Worm (Caenorhabditis elegans) whole organism, young adult: Measurements from ENCODE around the gene sir-2.3.

ENCODE experiments used
- B0336.3 ChIP-seq: fragments of 200-800 bp; sonication (Bioruptor generic); IDR thresholded peaks from 2 replicates; pipeline ENCODE4 v1.3.6; 2022; ENCODE audit warnings: missing genetic modification characterization, missing compliant biosample characterization
- F22D6.2 ChIP-seq: sonication (generic microtip); optimal IDR thresholded peaks from 2 replicates; lab custom pipeline; 2016; ENCODE audit warnings: mild to moderate bottlenecking, missing genetic modification characterization, missing compliant biosample characterization
- F37B4.10 ChIP-seq: fragments of 200-800 bp; sonication (Bioruptor generic); IDR thresholded peaks from 2 replicates; pipeline ENCODE4 v1.3.6; 2022; ENCODE audit warnings: missing genetic modification characterization, missing compliant biosample characterization
- F57A8.1 ChIP-seq: fragments of 200-800 bp; sonication (Bioruptor generic); optimal IDR thresholded peaks from 2 replicates; lab custom pipeline; 2018; ENCODE audit warnings: mild to moderate bottlenecking, missing genetic modification characterization, moderate library complexity, missing compliant biosample characterization
- T07F8.4 ChIP-seq: sonication (generic microtip); optimal IDR thresholded peaks from 2 replicates; lab custom pipeline; 2016; ENCODE audit warnings: mild to moderate bottlenecking, missing genetic modification characterization, moderate library complexity, missing compliant biosample characterization
- T26A5.8 ChIP-seq: sonication (generic microtip); optimal IDR thresholded peaks from 2 replicates; lab custom pipeline; 2016; ENCODE audit warnings: missing genetic modification characterization, missing compliant biosample characterization
- Y53F4B.3 ChIP-seq: fragments of 200-800 bp; sonication (Bioruptor generic); IDR thresholded peaks from 2 replicates; pipeline ENCODE4 v1.3.6; 2022; ENCODE audit warnings: missing genetic modification reagents, missing genetic modification characterization, missing compliant biosample characterization
- ZK185.1 ChIP-seq: sonication (generic microtip); optimal IDR thresholded peaks from 2 replicates; lab custom pipeline; 2016; ENCODE audit warnings: mild to moderate bottlenecking, missing genetic modification characterization, missing compliant biosample characterization; ENCODE audit not compliant: poor library complexity, severe bottlenecking
- ama-1 ChIP-seq, 3 experiments: fragments of 150-350 bp in 1 of 3; sonication (generic microtip) in 2 of 3; optimal IDR thresholded peaks; 2 replicates each; lab custom pipeline; 2014 to 2018; ENCODE audit warnings: missing biosample characterization in 2 of 3, missing genetic modification characterization in 2 of 3, missing genetic modification reagents in 2 of 3
- aptf-2 ChIP-seq: fragments of 200-800 bp; sonication (Bioruptor generic); conservative IDR thresholded peaks from 2 replicates; pipeline ENCODE4 v1.3.6; 2022; ENCODE audit warnings: missing genetic modification reagents, missing genetic modification characterization, missing compliant biosample characterization
- attf-5 ChIP-seq: fragments of 200-800 bp; sonication (Bioruptor generic); optimal IDR thresholded peaks from 2 replicates; lab custom pipeline; 2018; ENCODE audit warnings: mild to moderate bottlenecking, missing genetic modification characterization, missing compliant biosample characterization
- bed-1 ChIP-seq: fragments of 200-800 bp; sonication (Bioruptor generic); IDR thresholded peaks from 2 replicates; pipeline ENCODE4 v1.3.6; 2022; ENCODE audit warnings: missing genetic modification reagents, missing genetic modification characterization, missing compliant biosample characterization
- ccch-3 ChIP-seq: fragments of 200-800 bp; sonication (Bioruptor generic); optimal IDR thresholded peaks from 2 replicates; lab custom pipeline; 2018; ENCODE audit warnings: mild to moderate bottlenecking, missing genetic modification characterization, missing compliant biosample characterization
- cebp-2 ChIP-seq: fragments of 200-800 bp; sonication (Bioruptor generic); IDR thresholded peaks from 2 replicates; pipeline ENCODE4 v1.3.6; 2022; ENCODE audit warnings: missing genetic modification characterization, missing compliant biosample characterization
- ceh-40 ChIP-seq: fragments of 200-800 bp; sonication (Bioruptor generic); IDR thresholded peaks from 2 replicates; pipeline ENCODE4 v1.3.6; 2022; ENCODE audit warnings: missing genetic modification characterization, missing compliant biosample characterization
- ceh-58 ChIP-seq: fragments of 200-800 bp; sonication (Bioruptor generic); IDR thresholded peaks from 2 replicates; pipeline ENCODE4 v1.3.6; 2022; ENCODE audit warnings: missing genetic modification characterization, missing compliant biosample characterization
- ceh-79 ChIP-seq: sonication (generic microtip); optimal IDR thresholded peaks from 2 replicates; lab custom pipeline; 2017; ENCODE audit warnings: mild to moderate bottlenecking, missing genetic modification characterization, missing compliant biosample characterization
- chd-7 ChIP-seq: sonication (generic microtip); optimal IDR thresholded peaks from 2 replicates; lab custom pipeline; 2016; ENCODE audit warnings: mild to moderate bottlenecking, missing genetic modification characterization, moderate library complexity, missing compliant biosample characterization
- die-1 ChIP-seq: sonication (generic microtip); optimal IDR thresholded peaks from 2 replicates; lab custom pipeline; 2016; ENCODE audit warnings: missing genotype, mild to moderate bottlenecking, missing genetic modification characterization, missing compliant biosample characterization
- dpff-1 ChIP-seq: sonication (generic microtip); optimal IDR thresholded peaks from 2 replicates; lab custom pipeline; 2017; ENCODE audit warnings: mild to moderate bottlenecking, missing genetic modification characterization, missing compliant biosample characterization
- efl-1 ChIP-seq: fragments of 150-350 bp; optimal IDR thresholded peaks from 2 replicates; lab custom pipeline; 2014; ENCODE audit warnings: missing biosample characterization, missing genetic modification reagents, missing genetic modification characterization
- ets-4 ChIP-seq: fragments of 200-800 bp; sonication (Bioruptor generic); optimal IDR thresholded peaks from 2 replicates; lab custom pipeline; 2018; ENCODE audit warnings: mild to moderate bottlenecking, missing genetic modification characterization, missing compliant biosample characterization
- him-1 ChIP-seq: sonication (generic microtip); optimal IDR thresholded peaks from 2 replicates; lab custom pipeline; 2016; ENCODE audit warnings: missing genotype, missing genetic modification reagents, missing genetic modification characterization, missing compliant biosample characterization
- hlh-12 ChIP-seq: sonication (generic microtip); optimal IDR thresholded peaks from 2 replicates; lab custom pipeline; 2016; ENCODE audit warnings: missing genetic modification characterization, missing compliant biosample characterization
- hmg-1.2 ChIP-seq: fragments of 200-800 bp; sonication (Bioruptor generic); IDR thresholded peaks from 2 replicates; pipeline ENCODE4 v1.3.6; 2022; ENCODE audit warnings: missing genetic modification reagents, missing genetic modification characterization, missing compliant biosample characterization
- hmg-20 ChIP-seq: fragments of 200-800 bp; sonication (Bioruptor generic); IDR thresholded peaks from 2 replicates; pipeline ENCODE4 v1.3.6; 2022; ENCODE audit warnings: missing genetic modification reagents, missing genetic modification characterization, missing compliant biosample characterization
- let-526 ChIP-seq: fragments of 200-800 bp; sonication (Bioruptor generic); IDR thresholded peaks from 2 replicates; pipeline ENCODE4 v1.3.6; 2022; ENCODE audit warnings: missing genetic modification reagents, missing genetic modification characterization, missing compliant biosample characterization
- let-607 ChIP-seq, 2 experiments: fragments of 200-800 bp in 1 of 2; sonication (Bioruptor generic) in 1 of 2; sonication (generic microtip) in 1 of 2; optimal IDR thresholded peaks; 2 replicates each; lab custom pipeline; 2016 to 2018; ENCODE audit warnings: mild to moderate bottlenecking in 2 of 2, missing compliant biosample characterization in 2 of 2, missing genetic modification characterization in 2 of 2, moderate library complexity in 2 of 2, missing genotype in 1 of 2
- lin-54 ChIP-seq: fragments of 200-800 bp; sonication (Bioruptor generic); optimal IDR thresholded peaks from 2 replicates; lab custom pipeline; 2018; ENCODE audit warnings: mild to moderate bottlenecking, missing genetic modification characterization, missing compliant biosample characterization
- lsl-1 ChIP-seq: fragments of 200-800 bp; sonication (Bioruptor generic); optimal IDR thresholded peaks from 2 replicates; lab custom pipeline; 2018; ENCODE audit warnings: mild to moderate bottlenecking, missing genetic modification characterization, moderate library complexity, missing compliant biosample characterization
- madf-8 ChIP-seq: fragments of 200-800 bp; sonication (Bioruptor generic); conservative IDR thresholded peaks from 2 replicates; pipeline ENCODE4 v1.3.6; 2022; ENCODE audit warnings: missing genetic modification reagents, missing genetic modification characterization, missing compliant biosample characterization
- mcd-1 ChIP-seq: fragments of 200-800 bp; sonication (Bioruptor generic); IDR thresholded peaks from 2 replicates; pipeline ENCODE4 v1.3.6; 2022; ENCODE audit warnings: missing genetic modification reagents, missing genetic modification characterization, missing compliant biosample characterization
- mel-28 ChIP-seq: sonication (generic microtip); optimal IDR thresholded peaks from 2 replicates; lab custom pipeline; 2016; ENCODE audit warnings: borderline replicate concordance, mild to moderate bottlenecking, missing genetic modification characterization, missing compliant biosample characterization
- nhr-120 ChIP-seq: fragments of 200-800 bp; sonication (Bioruptor generic); IDR thresholded peaks from 2 replicates; pipeline ENCODE4 v1.3.6; 2022; ENCODE audit warnings: missing genetic modification characterization, missing compliant biosample characterization
- nhr-27 ChIP-seq: fragments of 200-800 bp; sonication (Bioruptor generic); optimal IDR thresholded peaks from 2 replicates; lab custom pipeline; 2018; ENCODE audit warnings: mild to moderate bottlenecking, missing genetic modification characterization, moderate library complexity, missing compliant biosample characterization
- nhr-90 ChIP-seq: sonication (generic microtip); optimal IDR thresholded peaks from 2 replicates; lab custom pipeline; 2016; ENCODE audit warnings: missing genotype, mild to moderate bottlenecking, missing genetic modification characterization, missing compliant biosample characterization
- pha-4 ChIP-seq: fragments of 150-350 bp; sonication (generic microtip); optimal IDR thresholded peaks from 2 replicates; lab custom pipeline; 2014; ENCODE audit warnings: missing biosample characterization, missing genetic modification reagents, missing genetic modification characterization
- snpc-1.3 ChIP-seq: sonication (generic microtip); optimal IDR thresholded peaks from 2 replicates; lab custom pipeline; 2017; ENCODE audit warnings: missing genetic modification characterization, mild to moderate bottlenecking, missing compliant biosample characterization, antibody characterized with exemption, moderate library complexity, missing genotype, missing genetic modification reagents; ENCODE audit not compliant: insufficient read depth
- snpc-3.4 ChIP-seq: sonication (generic microtip); optimal IDR thresholded peaks from 2 replicates; lab custom pipeline; 2017; ENCODE audit warnings: missing genetic modification characterization, mild to moderate bottlenecking, missing compliant biosample characterization, antibody characterized with exemption, moderate library complexity, missing genotype, missing genetic modification reagents
- snpc-4 ChIP-seq, 5 experiments: fragments of 150-350 bp in 1 of 5; sonication (generic microtip) in 4 of 5; optimal IDR thresholded peaks; 2 replicates each; lab custom pipeline; 2014 to 2018; ENCODE audit warnings: missing genetic modification characterization in 5 of 5, missing biosample characterization in 3 of 5, antibody characterized with exemption in 2 of 5, mild to moderate bottlenecking in 2 of 5, missing compliant biosample characterization in 2 of 5, missing genotype in 2 of 5, moderate library complexity in 2 of 5, missing genetic modification reagents in 1 of 5
- somi-1 ChIP-seq: fragments of 200-800 bp; sonication (Bioruptor generic); optimal IDR thresholded peaks from 2 replicates; lab custom pipeline; 2018; ENCODE audit warnings: mild to moderate bottlenecking, missing genetic modification characterization, missing compliant biosample characterization
- tbp1 ChIP-seq: fragments of 200-800 bp; sonication (Bioruptor generic); optimal IDR thresholded peaks from 2 replicates; lab custom pipeline; 2018; ENCODE audit warnings: mild to moderate bottlenecking, missing genetic modification characterization, missing compliant biosample characterization
- ztf-26 ChIP-seq: sonication (generic microtip); optimal IDR thresholded peaks from 2 replicates; lab custom pipeline; 2017; ENCODE audit warnings: missing genetic modification characterization, missing compliant biosample characterization
- ztf-28 ChIP-seq: fragments of 200-800 bp; sonication (Bioruptor generic); IDR thresholded peaks from 2 replicates; pipeline ENCODE4 v1.3.6; 2022; ENCODE audit warnings: missing genetic modification reagents, missing genetic modification characterization, missing compliant biosample characterization
- ztf-3 ChIP-seq: fragments of 200-800 bp; sonication (Bioruptor generic); optimal IDR thresholded peaks from 2 replicates; lab custom pipeline; 2018; ENCODE audit warnings: mild to moderate bottlenecking, missing genetic modification characterization, missing compliant biosample characterization
- ztf-6 ChIP-seq: fragments of 200-800 bp; sonication (Bioruptor generic); IDR thresholded peaks from 2 replicates; pipeline ENCODE4 v1.3.6; 2022; ENCODE audit warnings: missing genetic modification reagents, missing genetic modification characterization, missing compliant biosample characterization

The sir-2.3 gene

DNA sequence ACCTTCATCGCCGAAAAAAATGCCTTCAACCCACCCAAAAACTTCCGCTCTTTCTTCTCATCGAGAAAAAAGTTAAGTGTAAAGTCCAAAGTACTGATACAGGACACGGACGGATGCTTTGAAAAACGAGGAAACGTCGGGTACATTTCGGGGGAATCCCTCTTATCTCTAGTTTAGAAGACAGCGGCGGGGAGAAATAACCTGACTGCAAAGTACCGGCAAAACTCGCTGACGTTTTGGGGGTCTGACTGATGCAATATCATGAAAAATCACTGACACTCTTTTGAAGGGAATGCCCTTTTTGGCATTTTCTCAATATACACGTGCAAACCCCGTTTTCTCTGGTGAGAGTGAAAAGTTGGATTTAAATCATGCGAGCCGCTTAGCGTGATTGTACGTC is 25.0 kb downstream of the sir-2.3 start (continued):
- TF ChIP-seq lin-54 (GFP tag; lab: Kevin White, UChicago) (no peak), aptf-2 (GFP tag; lab: Robert Waterston, UW) (no peak), Y53F4B.3 (GFP tag; lab: Robert Waterston, UW) (no peak), him-1 (tag; lab: Kevin White, UChicago) (no peak), B0336.3 (GFP tag; lab: Robert Waterston, UW) (peak; percentile 30; the same call in 1 of the 2 replicates), lsl-1 (GFP tag; lab: Kevin White, UChicago) (no peak), madf-8 (no peak), ceh-79 (tag; lab: Kevin White, UChicago) (no peak), ztf-3 (GFP tag; lab: Kevin White, UChicago) (no peak), mcd-1 (GFP tag; lab: Robert Waterston, UW) (no peak), pha-4 (tag; lab: Kevin White, UChicago) (no peak), ceh-58 (GFP tag; lab: Robert Waterston, UW) (no peak), ama-1 (optimal IDR thresholded peaks at IDR 0.05; lab: Kevin White, UChicago) (no peak), ama-1 (GFP tag; optimal IDR thresholded peaks at IDR 0.05; lab: Kevin White, UChicago) (no peak), ets-4 (GFP tag; lab: Kevin White, UChicago) (no peak), somi-1 (peak; percentile 90), efl-1 (no peak), ztf-28 (GFP tag; lab: Robert Waterston, UW) (no peak), ceh-40 (GFP tag; lab: Robert Waterston, UW) (no peak; the same call in 1 of the 2 replicates), F57A8.1 (GFP tag; lab: Kevin White, UChicago) (no peak), ccch-3 (GFP tag; lab: Kevin White, UChicago) (no peak), snpc-4 (GFP tag; optimal IDR thresholded peaks at IDR 0.05; lab: Kevin White, UChicago) (no peak), snpc-4 (tag; optimal IDR thresholded peaks at IDR 0.05; lab: Kevin White, UChicago) (peak in 1 of 4 experiments; percentile 28), bed-1 (no peak), die-1 (tag; lab: Kevin White, UChicago) (peak; percentile 75), chd-7 (tag; lab: Kevin White, UChicago) (peak; percentile 66), nhr-27 (tag; lab: Kevin White, UChicago) (no peak), ztf-26 (tag; lab: Kevin White, UChicago) (peak; percentile 90), F22D6.2 (tag; lab: Kevin White, UChicago) (peak; percentile 70), mel-28 (tag; lab: Kevin White, UChicago) (no peak), hmg-20 (GFP tag; lab: Robert Waterston, UW) (no peak), hmg-1.2 (GFP tag; lab: Robert Waterston, UW) (no peak), nhr-90 (tag; lab: Kevin White, UChicago) (peak; percentile 38), dpff-1 (tag; lab: Kevin White, UChicago) (no peak), nhr-120 (GFP tag; lab: Robert Waterston, UW) (no peak), let-526 (no peak), F37B4.10 (no peak), hlh-12 (tag; lab: Kevin White, UChicago) (no peak), tbp1 (GFP tag; lab: Kevin White, UChicago) (peak; percentile 54), cebp-2 (no peak), ZK185.1 (tag; lab: Kevin White, UChicago) (peak; percentile 48), ztf-6 (GFP tag; lab: Robert Waterston, UW) (no peak), snpc-1.3 (tag; lab: Kevin White, UChicago) (no peak), T07F8.4 (tag; lab: Kevin White, UChicago) (no peak), let-607 (tag; optimal IDR thresholded peaks at IDR 0.05; lab: Kevin White, UChicago) (peak in 1 of 2 experiments; percentile 46), attf-5 (GFP tag; lab: Kevin White, UChicago) (no peak), T26A5.8 (tag; lab: Kevin White, UChicago) (no peak), snpc-3.4 (no peak)
